Fruit fly (Drosophila melanogaster) whole organism, wandering third instar larva: ENCODE results near the gene Rpt4.
A peak's percentile ranks its signal among the peaks of the same experiment; 100 is the strongest.

Source experiments
- Abd-B ChIP-seq: fragments of >200 bp; optimal IDR thresholded peaks from 2 replicates; lab custom pipeline; 2017; ENCODE audit warnings: missing biosample characterization, missing genetic modification characterization
- CG32264 ChIP-seq: fragments of 200-800 bp; sonication (Bioruptor generic); optimal IDR thresholded peaks from 2 replicates; lab custom pipeline; 2016; ENCODE audit warnings: missing biosample characterization, missing genetic modification characterization
- Dfd ChIP-seq: fragments of >200 bp; optimal IDR thresholded peaks from 2 replicates; lab custom pipeline; 2017; ENCODE audit warnings: missing biosample characterization, missing genetic modification characterization
- GATAd ChIP-seq: sonication (Bioruptor generic); optimal IDR thresholded peaks from 2 replicates; lab custom pipeline; 2016; ENCODE audit warnings: missing biosample characterization, missing genetic modification characterization
- HLH106 ChIP-seq: fragments of 200-800 bp; optimal IDR thresholded peaks from 3 replicates; lab custom pipeline; 2019; ENCODE audit warnings: missing biosample characterization, mild to moderate bottlenecking, missing genetic modification characterization, moderate library complexity
- Hnf4 ChIP-seq: fragments of 200-800 bp; sonication (Bioruptor generic); optimal IDR thresholded peaks from 2 replicates; lab custom pipeline; 2016; ENCODE audit warnings: missing biosample characterization, mild to moderate bottlenecking, missing genetic modification characterization
- Hr83 ChIP-seq: fragments of 200-300 bp; sonication (Bioruptor generic); optimal IDR thresholded peaks from 2 replicates; lab custom pipeline; 2016; ENCODE audit warnings: missing biosample characterization, mild to moderate bottlenecking, missing genetic modification characterization, moderate library complexity; ENCODE audit not compliant: poor library complexity, severe bottlenecking
- Mio ChIP-seq: sonication (Bioruptor generic); optimal IDR thresholded peaks from 2 replicates; lab custom pipeline; 2016; ENCODE audit warnings: missing biosample characterization, missing genetic modification characterization
- Myc ChIP-seq: fragments of >200 bp; optimal IDR thresholded peaks from 2 replicates; lab custom pipeline; 2017
- N ChIP-seq: fragments of >200 bp; optimal IDR thresholded peaks from 2 replicates; lab custom pipeline; 2018; ENCODE audit warnings: missing biosample characterization, missing external identifiers, missing genetic modification characterization
- OdsH ChIP-seq: fragments of 200-800 bp; sonication (Bioruptor generic); optimal IDR thresholded peaks from 2 replicates; lab custom pipeline; 2016; ENCODE audit warnings: missing biosample characterization, mild to moderate bottlenecking, missing genetic modification characterization
- Rel ChIP-seq, 2 experiments: fragments of 200-800 bp; sonication (Bioruptor generic) in 1 of 2; optimal IDR thresholded peaks; 2 replicates in 1 of 2; 3 replicates in 1 of 2; lab custom pipeline; 2016 to 2019; ENCODE audit warnings: mild to moderate bottlenecking in 2 of 2, missing biosample characterization in 2 of 2, missing genetic modification characterization in 2 of 2, moderate library complexity in 1 of 2
- Sp1 ChIP-seq: fragments of 200-800 bp; sonication (Bioruptor generic); optimal IDR thresholded peaks from 3 replicates; lab custom pipeline; 2019; ENCODE audit warnings: missing biosample characterization, mild to moderate bottlenecking, missing genetic modification characterization, moderate library complexity
- Vsx2 ChIP-seq: fragments of 200-300, 225-300 bp; sonication (Bioruptor generic); optimal IDR thresholded peaks from 2 replicates; lab custom pipeline; 2018; ENCODE audit warnings: missing biosample characterization, missing genetic modification characterization; ENCODE audit not compliant: partially characterized antibody
- br ChIP-seq: fragments of 200-800 bp; sonication (Bioruptor generic); optimal IDR thresholded peaks from 2 replicates; lab custom pipeline; 2016; ENCODE audit warnings: missing biosample characterization, missing genetic modification characterization
- brk ChIP-seq: fragments of 200-800 bp; sonication (Bioruptor generic); optimal IDR thresholded peaks from 2 replicates; lab custom pipeline; 2016; ENCODE audit warnings: missing biosample characterization, mild to moderate bottlenecking, missing genetic modification characterization
- dl ChIP-seq, 2 experiments: fragments of 175-275, 200-275 bp in 1 of 2; fragments of 200-275 bp in 1 of 2; sonication (Bioruptor generic); optimal IDR thresholded peaks; lab custom pipeline; 2018; ENCODE audit warnings: mild to moderate bottlenecking in 2 of 2, missing biosample characterization in 2 of 2, missing genetic modification characterization in 2 of 2, moderate library complexity in 2 of 2; ENCODE audit not compliant: partially characterized antibody in 2 of 2, insufficient read depth in 1 of 2
- dmrt93B ChIP-seq: fragments of 200-800 bp; sonication (Bioruptor generic); optimal IDR thresholded peaks from 2 replicates; lab custom pipeline; 2018; ENCODE audit warnings: missing biosample characterization, mild to moderate bottlenecking, missing genetic modification characterization
- ey ChIP-seq: fragments of 200-800 bp; sonication (Bioruptor generic); optimal IDR thresholded peaks from 2 replicates; lab custom pipeline; 2016; ENCODE audit warnings: missing biosample characterization, missing genetic modification characterization
- foxo ChIP-seq, 2 experiments: fragments of 200-800 bp; sonication (Bioruptor generic); optimal IDR thresholded peaks; 2 replicates in 1 of 2; 3 replicates in 1 of 2; lab custom pipeline; 2016 to 2017; ENCODE audit warnings: missing biosample characterization in 2 of 2, missing genetic modification characterization in 2 of 2
- fru ChIP-seq: fragments of 200-800 bp; sonication (Bioruptor generic); optimal IDR thresholded peaks from 3 replicates; lab custom pipeline; 2016; ENCODE audit warnings: missing biosample characterization, mild to moderate bottlenecking, missing genetic modification characterization
- h ChIP-seq: fragments of 200-800 bp; sonication (Bioruptor generic); optimal IDR thresholded peaks from 3 replicates; lab custom pipeline; 2016; ENCODE audit warnings: missing biosample characterization, mild to moderate bottlenecking, missing genetic modification characterization
- jim ChIP-seq: fragments of 175-275, 200-325 bp; sonication (Bioruptor generic); optimal IDR thresholded peaks from 2 replicates; lab custom pipeline; 2016; ENCODE audit warnings: missing biosample characterization, mild to moderate bottlenecking, missing genetic modification characterization
- pan ChIP-seq: fragments of >200 bp; optimal IDR thresholded peaks from 2 replicates; lab custom pipeline; 2017
- psq ChIP-seq: fragments of 200-800 bp; sonication (Bioruptor generic); optimal IDR thresholded peaks from 3 replicates; lab custom pipeline; 2017; ENCODE audit warnings: missing biosample characterization, mild to moderate bottlenecking, missing genetic modification characterization, moderate library complexity
- rgr ChIP-seq: fragments of 200-800 bp; sonication (Bioruptor generic); optimal IDR thresholded peaks from 3 replicates; lab custom pipeline; 2016; ENCODE audit warnings: missing biosample characterization, mild to moderate bottlenecking, missing genetic modification characterization
- sage ChIP-seq: fragments of 200-800 bp; sonication (Bioruptor generic); optimal IDR thresholded peaks from 2 replicates; lab custom pipeline; 2016; ENCODE audit warnings: missing biosample characterization, mild to moderate bottlenecking, missing genetic modification characterization
- sv ChIP-seq: fragments of 200-800 bp; sonication (Bioruptor generic); optimal IDR thresholded peaks from 3 replicates; lab custom pipeline; 2016; ENCODE audit warnings: missing biosample characterization, missing genetic modification characterization
- usp ChIP-seq: fragments of >200 bp; optimal IDR thresholded peaks from 2 replicates; lab custom pipeline; 2017; ENCODE audit warnings: missing biosample characterization, missing genetic modification characterization
- woc ChIP-seq: sonication (Bioruptor generic); optimal IDR thresholded peaks from 2 replicates; lab custom pipeline; 2016; ENCODE audit warnings: missing biosample characterization, mild to moderate bottlenecking, missing genetic modification characterization

Rpt4 gene

dm6 chrX:6308852-6309251 is 17.8 kb upstream of the Rpt4 start, which contains the start of gene CG15894:
CG15894 (plus strand) TSS chrX:6309212.
- TF ChIP-seq CG32264 (GFP tag; lab: Kevin White, UChicago) (no peak), fru (GFP tag; lab: Kevin White, UChicago) (peak; percentile 6)
- TF ChIP-seq, all 38 proteins: peak for 1

dm6 chrX:6305317-6305716 is 14.3 kb upstream of the Rpt4 start:
- TF ChIP-seq Vsx2 (GFP tag; lab: Kevin White, UChicago) (peak; percentile 57), Abd-B (GFP tag; lab: Kevin White, UChicago) (no peak), foxo (GFP tag; optimal IDR thresholded peaks at IDR 0.05; lab: Kevin White, UChicago) (peak in 1 of 2 experiments; percentile 37), h (GFP tag; lab: Kevin White, UChicago) (peak; percentile 10), sage (GFP tag; lab: Kevin White, UChicago) (no peak), usp (GFP tag; lab: Kevin White, UChicago) (no peak), jim (GFP tag; lab: Kevin White, UChicago) (no peak), Dfd (no peak), HLH106 (tag; lab: Kevin White, UChicago) (peak; percentile 15), ey (peak; percentile 2), N (GFP tag; lab: Kevin White, UChicago) (no peak), dmrt93B (GFP tag; lab: Kevin White, UChicago) (no peak), dl (GFP tag; optimal IDR thresholded peaks at IDR 0.05; lab: Kevin White, UChicago; ENCODE audit: insufficient read depth in 1 of 2, partially characterized antibody in 2 of 2) (no peak), Sp1 (peak; percentile 3), CG32264 (GFP tag; lab: Kevin White, UChicago) (no peak), br (peak; percentile 27), fru (GFP tag; lab: Kevin White, UChicago) (peak; percentile 16), rgr (GFP tag; lab: Kevin White, UChicago) (peak; percentile 14), psq (GFP tag; lab: Kevin White, UChicago) (peak; percentile 26), Rel (GFP tag; optimal IDR thresholded peaks at IDR 0.05; lab: Kevin White, UChicago) (no peak), Rel (tag; optimal IDR thresholded peaks at IDR 0.05; lab: Kevin White, UChicago) (no peak), woc (GFP tag; lab: Kevin White, UChicago) (peak; percentile 12), OdsH (GFP tag; lab: Kevin White, UChicago) (peak; percentile 19), Mio (no peak), brk (GFP tag; lab: Kevin White, UChicago) (no peak)

dm6 chrX:6304203-6304602 is 13.2 kb upstream of the Rpt4 start:
- TF ChIP-seq foxo (GFP tag; optimal IDR thresholded peaks at IDR 0.05; lab: Kevin White, UChicago) (peak in 1 of 2 experiments; percentile 24), rgr (GFP tag; lab: Kevin White, UChicago) (peak; percentile 7), sage (GFP tag; lab: Kevin White, UChicago) (no peak)
- TF ChIP-seq, all 38 proteins: peak for 2

- TF ChIP-seq Hnf4 (GFP tag; lab: Kevin White, UChicago) (no peak), jim (GFP tag; lab: Kevin White, UChicago) (no peak), Abd-B (GFP tag; lab: Kevin White, UChicago) (no peak), Hr83 (no peak), sv (GFP tag; lab: Kevin White, UChicago) (no peak), ey (no peak), Dfd (no peak), Myc (lab: Kevin White, UChicago) (no peak), brk (GFP tag; lab: Kevin White, UChicago) (no peak)
These were observed 12.6 kb upstream of the Rpt4 start, which contains the start of gene CG3823 for dm6 chrX:6303675-6304074. CG3823 (plus strand) TSS chrX:6303975.

dm6 chrX:6303196-6303595 is 12.2 kb upstream of the Rpt4 start:
- TF ChIP-seq sv (GFP tag; lab: Kevin White, UChicago) = no peak
- no peak for TF ChIP-seq dl (GFP tag; optimal IDR thresholded peaks at IDR 0.05; lab: Kevin White, UChicago; ENCODE audit: insufficient read depth in 1 of 2, partially characterized antibody in 2 of 2)
- TF ChIP-seq N (GFP tag; lab: Kevin White, UChicago) = no peak
- no peak for TF ChIP-seq pan (lab: Kevin White, UChicago)
- TF ChIP-seq sage (GFP tag; lab: Kevin White, UChicago) = no peak
- TF ChIP-seq Hnf4 (GFP tag; lab: Kevin White, UChicago) = no peak
- no peak for TF ChIP-seq rgr (GFP tag; lab: Kevin White, UChicago)
- no peak for TF ChIP-seq Dfd
- TF ChIP-seq OdsH (GFP tag; lab: Kevin White, UChicago) = no peak
- no peak for TF ChIP-seq Vsx2 (GFP tag; lab: Kevin White, UChicago)
- TF ChIP-seq Hr83 = no peak
- no peak for TF ChIP-seq Abd-B (GFP tag; lab: Kevin White, UChicago)
- no peak for TF ChIP-seq dmrt93B (GFP tag; lab: Kevin White, UChicago)
- TF ChIP-seq GATAd (GFP tag; lab: Kevin White, UChicago) = no peak
